Worm (Caenorhabditis elegans): ENCODE data around the gene irg-7.

- TF ChIP-seq ets-7 (tag; optimal IDR thresholded peaks at IDR 0.05) = no peak
- TF ChIP-seq ama-1 (optimal IDR thresholded peaks at IDR 0.05) = no peak
- no peak for TF ChIP-seq scrt-1 (GFP tag; IDR thresholded peaks at IDR 0.05)
- no peak for TF ChIP-seq pes-1 (GFP tag; IDR thresholded peaks at IDR 0.05)
- TF ChIP-seq hnd-1 (tag; optimal IDR thresholded peaks at IDR 0.05) = no peak
- no peak for TF ChIP-seq F13C5.2 (tag; optimal IDR thresholded peaks at IDR 0.05)
- TF ChIP-seq sea-1 (GFP tag; conservative IDR thresholded peaks at IDR 0.05) = no peak
Observed at ce11 chrX:3199249-3199648, 44.2 kb downstream of the irg-7 start, which contains the start of gene fax-1.

Measured in whole organism, early embryonic.